Fruit fly (Drosophila melanogaster): ENCODE measurements around the gene Fkbp39.

Gene Fkbp39

dm6 chr3R:15342926-15343685 lies 10.2 kb upstream of the Fkbp39 start, which contains the start of gene Nagk (continued):
- TF ChIP-seq CG10431 (GFP tag; optimal IDR thresholded peaks at IDR 0.05) (no peak), trem (tag; optimal IDR thresholded peaks at IDR 0.05) (peak; percentile 14), CG15269 (tag; optimal IDR thresholded peaks at IDR 0.05) (peak; percentile 60), ab (GFP tag; optimal IDR thresholded peaks at IDR 0.05) (no peak), CG14441 (GFP tag; IDR thresholded peaks at IDR 0.05) (peak; percentile 29), lab (GFP tag; optimal IDR thresholded peaks at IDR 0.05) (peak; percentile 53), CG4404 (GFP tag; IDR thresholded peaks at IDR 0.05) (no peak), seq (GFP tag; IDR thresholded peaks at IDR 0.05) (no peak), pho (GFP tag; optimal IDR thresholded peaks at IDR 0.05) (peak; percentile 83), Vsx1 (GFP tag; optimal IDR thresholded peaks at IDR 0.05) (no peak), nmo (GFP tag; optimal IDR thresholded peaks at IDR 0.05) (peak; percentile 82), en (GFP tag; optimal IDR thresholded peaks at IDR 0.05) (no peak), CG2889 (GFP tag; IDR thresholded peaks at IDR 0.05) (no peak), CG10462 (GFP tag; optimal IDR thresholded peaks at IDR 0.05) (no peak), sisA (GFP tag; IDR thresholded peaks at IDR 0.05) (0 out of 2 replicates have a peak, but pooled peaks have one; percentile 30), ranshi (GFP tag; IDR thresholded peaks at IDR 0.05) (peak; percentile 8; the same call in 1 of the 2 replicates), CG33557 (GFP tag; optimal IDR thresholded peaks at IDR 0.05) (no peak), Fer3 (tag; optimal IDR thresholded peaks at IDR 0.05) (no peak), Med (GFP tag) (peak; percentile 89), Chrac-16 (GFP tag; optimal IDR thresholded peaks at IDR 0.05) (peak; percentile 62), GATAe (GFP tag; conservative IDR thresholded peaks at IDR 0.05) (no peak), ewg (GFP tag; optimal IDR thresholded peaks at IDR 0.05) (peak; percentile 29), nau (GFP tag; optimal IDR thresholded peaks at IDR 0.05) (no peak), sug (tag; optimal IDR thresholded peaks at IDR 0.05) (peak; percentile 64), danr (GFP tag; IDR thresholded peaks at IDR 0.05) (no peak), H15 (GFP tag; IDR thresholded peaks at IDR 0.05) (peak; percentile 5; the same call in 1 of the 3 replicates), Dll (GFP tag; IDR thresholded peaks at IDR 0.05; ENCODE audit: partially characterized antibody) (no peak), mam (GFP tag; optimal IDR thresholded peaks at IDR 0.05) (peak; percentile 40), CG4328 (GFP tag; optimal IDR thresholded peaks at IDR 0.05) (peak; percentile 59), CG4730 (GFP tag; IDR thresholded peaks at IDR 0.05) (no peak), CG7372 (GFP tag; IDR thresholded peaks at IDR 0.05) (no peak), run (tag; optimal IDR thresholded peaks at IDR 0.05) (no peak), E2f1 (GFP tag; IDR thresholded peaks at IDR 0.05) (0 out of 2 replicates have a peak, but pooled peaks have one; percentile 35), CG14710 (tag; optimal IDR thresholded peaks at IDR 0.05) (peak; percentile 60), fru (optimal IDR thresholded peaks at IDR 0.05) (no peak), Antp (GFP tag; optimal IDR thresholded peaks at IDR 0.05) (peak; percentile 20), CG18011 (GFP tag; optimal IDR thresholded peaks at IDR 0.05) (peak; percentile 36), CG3163 (GFP tag; optimal IDR thresholded peaks at IDR 0.05) (no peak), CG1529 (GFP tag; optimal IDR thresholded peaks at IDR 0.05) (peak; percentile 47), CG14965 (GFP tag; optimal IDR thresholded peaks at IDR 0.05; ENCODE audit: borderline replicate concordance) (no peak), Eip74EF (GFP tag; optimal IDR thresholded peaks at IDR 0.05) (peak in 1 of 2 experiments; percentile 79), D (optimal IDR thresholded peaks at IDR 0.05) (no peak), D (GFP tag; optimal IDR thresholded peaks at IDR 0.05) (peak; percentile 62), NfI (GFP tag; optimal IDR thresholded peaks at IDR 0.05) (peak; percentile 45), CG15479 (GFP tag; optimal IDR thresholded peaks at IDR 0.05) (no peak), CG11695 (GFP tag; IDR thresholded peaks at IDR 0.05) (peak; percentile 19; the same call in 1 of the 3 replicates), CG12769 (tag; optimal IDR thresholded peaks at IDR 0.05) (no peak), lmd (GFP tag; IDR thresholded peaks at IDR 0.05) (0 out of 2 replicates have a peak, but pooled peaks have one; percentile 18), hth (optimal IDR thresholded peaks at IDR 0.05) (no peak), CG10565 (GFP tag; optimal IDR thresholded peaks at IDR 0.05) (no peak)

Data from whole organism, embryonic.